Worm (Caenorhabditis elegans) whole organism, young adult: ENCODE measurements around the gene eri-5.

Source experiments
- F10E7.11 ChIP-seq: sonication (generic microtip); optimal IDR thresholded peaks from 2 replicates; lab custom pipeline; 2017; ENCODE audit warnings: mild to moderate bottlenecking, missing genetic modification characterization, moderate library complexity, missing compliant biosample characterization
- F57A8.1 ChIP-seq: fragments of 200-800 bp; sonication (Bioruptor generic); optimal IDR thresholded peaks from 2 replicates; lab custom pipeline; 2018; ENCODE audit warnings: mild to moderate bottlenecking, missing genetic modification characterization, moderate library complexity, missing compliant biosample characterization
- K12H6.12 ChIP-seq: fragments of 200-800 bp; sonication (Bioruptor generic); optimal IDR thresholded peaks from 2 replicates; lab custom pipeline; 2018; ENCODE audit warnings: mild to moderate bottlenecking, missing genetic modification characterization, missing compliant biosample characterization
- Y53F4B.3 ChIP-seq: fragments of 200-800 bp; sonication (Bioruptor generic); IDR thresholded peaks from 2 replicates; pipeline ENCODE4 v1.3.6; 2022; ENCODE audit warnings: missing genetic modification reagents, missing genetic modification characterization, missing compliant biosample characterization
- Y79H2A.3 ChIP-seq: fragments of 200-800 bp; sonication (Bioruptor generic); conservative IDR thresholded peaks from 2 replicates; pipeline ENCODE4 v1.3.6; 2022; ENCODE audit warnings: missing genetic modification reagents, missing genetic modification characterization, missing compliant biosample characterization
- akir-1 ChIP-seq: fragments of 200-800 bp; sonication (Bioruptor generic); optimal IDR thresholded peaks from 2 replicates; lab custom pipeline; 2018; ENCODE audit warnings: mild to moderate bottlenecking, missing genetic modification characterization, moderate library complexity, missing compliant biosample characterization
- ama-1 ChIP-seq, 3 experiments: fragments of 150-350 bp in 1 of 3; sonication (generic microtip) in 2 of 3; optimal IDR thresholded peaks; 2 replicates each; lab custom pipeline; 2014 to 2018; ENCODE audit warnings: missing biosample characterization in 2 of 3, missing genetic modification characterization in 2 of 3, missing genetic modification reagents in 2 of 3
- athp-1 ChIP-seq: sonication (generic microtip); optimal IDR thresholded peaks from 2 replicates; lab custom pipeline; 2017; ENCODE audit warnings: mild to moderate bottlenecking, missing genetic modification characterization, missing compliant biosample characterization
- ccch-3 ChIP-seq: fragments of 200-800 bp; sonication (Bioruptor generic); optimal IDR thresholded peaks from 2 replicates; lab custom pipeline; 2018; ENCODE audit warnings: mild to moderate bottlenecking, missing genetic modification characterization, missing compliant biosample characterization
- cebp-1 ChIP-seq, 2 experiments: fragments of 200-800 bp in 1 of 2; sonication (Bioruptor generic) in 1 of 2; sonication (generic microtip) in 1 of 2; IDR thresholded peaks in 1 of 2; optimal IDR thresholded peaks in 1 of 2; 2 replicates each; pipeline versions ENCODE4 v1.3.6 to Lab custom; 2017 to 2022; ENCODE audit warnings: missing compliant biosample characterization in 2 of 2, missing genetic modification characterization in 2 of 2, mild to moderate bottlenecking in 1 of 2, missing genetic modification reagents in 1 of 2, moderate library complexity in 1 of 2
- ceh-91 ChIP-seq: fragments of 200-800 bp; sonication (Bioruptor generic); IDR thresholded peaks from 2 replicates; pipeline ENCODE4 v1.3.6; 2022; ENCODE audit warnings: missing genetic modification reagents, missing genetic modification characterization, missing compliant biosample characterization
- chd-7 ChIP-seq: sonication (generic microtip); optimal IDR thresholded peaks from 2 replicates; lab custom pipeline; 2016; ENCODE audit warnings: mild to moderate bottlenecking, missing genetic modification characterization, moderate library complexity, missing compliant biosample characterization
- dpff-1 ChIP-seq: sonication (generic microtip); optimal IDR thresholded peaks from 2 replicates; lab custom pipeline; 2017; ENCODE audit warnings: mild to moderate bottlenecking, missing genetic modification characterization, missing compliant biosample characterization
- egrh-3 ChIP-seq: fragments of 200-800 bp; sonication (Bioruptor generic); IDR thresholded peaks from 2 replicates; pipeline ENCODE4 v1.3.6; 2022; ENCODE audit warnings: missing genetic modification reagents, missing genetic modification characterization, missing compliant biosample characterization
- fkh-3 ChIP-seq: sonication (generic microtip); optimal IDR thresholded peaks from 2 replicates; lab custom pipeline; 2016; ENCODE audit warnings: mild to moderate bottlenecking, missing genetic modification characterization, missing compliant biosample characterization
- hlh-12 ChIP-seq: sonication (generic microtip); optimal IDR thresholded peaks from 2 replicates; lab custom pipeline; 2016; ENCODE audit warnings: missing genetic modification characterization, missing compliant biosample characterization
- hmg-1.2 ChIP-seq: fragments of 200-800 bp; sonication (Bioruptor generic); IDR thresholded peaks from 2 replicates; pipeline ENCODE4 v1.3.6; 2022; ENCODE audit warnings: missing genetic modification reagents, missing genetic modification characterization, missing compliant biosample characterization
- let-526 ChIP-seq: fragments of 200-800 bp; sonication (Bioruptor generic); IDR thresholded peaks from 2 replicates; pipeline ENCODE4 v1.3.6; 2022; ENCODE audit warnings: missing genetic modification reagents, missing genetic modification characterization, missing compliant biosample characterization
- let-607 ChIP-seq, 2 experiments: fragments of 200-800 bp in 1 of 2; sonication (Bioruptor generic) in 1 of 2; sonication (generic microtip) in 1 of 2; optimal IDR thresholded peaks; 2 replicates each; lab custom pipeline; 2016 to 2018; ENCODE audit warnings: mild to moderate bottlenecking in 2 of 2, missing compliant biosample characterization in 2 of 2, missing genetic modification characterization in 2 of 2, moderate library complexity in 2 of 2, missing genotype in 1 of 2
- lin-35 ChIP-seq, 3 experiments: fragments of 150-350 bp in 2 of 3; sonication (generic microtip) in 1 of 3; optimal IDR thresholded peaks; 2 replicates each; lab custom pipeline; 2014 to 2018; ENCODE audit warnings: missing biosample characterization in 3 of 3, missing genetic modification characterization in 3 of 3, missing genetic modification reagents in 3 of 3
- madf-8 ChIP-seq: fragments of 200-800 bp; sonication (Bioruptor generic); conservative IDR thresholded peaks from 2 replicates; pipeline ENCODE4 v1.3.6; 2022; ENCODE audit warnings: missing genetic modification reagents, missing genetic modification characterization, missing compliant biosample characterization
- nhr-80 ChIP-seq: sonication (generic microtip); optimal IDR thresholded peaks from 2 replicates; lab custom pipeline; 2016; ENCODE audit warnings: missing genetic modification characterization, missing compliant biosample characterization
- pbrm-1 ChIP-seq: fragments of 200-800 bp; sonication (Bioruptor generic); IDR thresholded peaks from 2 replicates; pipeline ENCODE4 v1.3.6; 2022; ENCODE audit warnings: missing genetic modification reagents, missing genetic modification characterization, missing compliant biosample characterization
- rpc-1 ChIP-seq, 2 experiments: fragments of 150-350 bp in 1 of 2; sonication (generic microtip) in 1 of 2; optimal IDR thresholded peaks; 2 replicates each; lab custom pipeline; 2014 to 2018; ENCODE audit warnings: missing biosample characterization in 1 of 2, missing genetic modification characterization in 1 of 2, missing genetic modification reagents in 1 of 2, missing genotype in 1 of 2
- snpc-1.1 ChIP-seq: sonication (generic microtip); optimal IDR thresholded peaks from 2 replicates; lab custom pipeline; 2017; ENCODE audit warnings: missing genetic modification characterization, mild to moderate bottlenecking, missing compliant biosample characterization, antibody characterized with exemption, moderate library complexity, missing genotype, missing genetic modification reagents; ENCODE audit not compliant: insufficient read depth
- zfh-2 ChIP-seq: fragments of 200-800 bp; sonication (Bioruptor generic); conservative IDR thresholded peaks from 2 replicates; pipeline ENCODE4 v1.3.6; 2022; ENCODE audit warnings: missing genetic modification reagents, missing genetic modification characterization, missing compliant biosample characterization
- zim-3 ChIP-seq: sonication (generic microtip); optimal IDR thresholded peaks from 2 replicates; lab custom pipeline; 2017; ENCODE audit warnings: mild to moderate bottlenecking, missing genetic modification characterization, moderate library complexity, missing compliant biosample characterization
- ztf-26 ChIP-seq: sonication (generic microtip); optimal IDR thresholded peaks from 2 replicates; lab custom pipeline; 2017; ENCODE audit warnings: missing genetic modification characterization, missing compliant biosample characterization

eri-5 gene

ce11 chrIV:2412370-2412962 lies 21.8 kb downstream of the eri-5 start, which contains the start of gene Y38F2AR.12:
Gene Y38F2AR.12, minus strand, starts transcription at chrIV:2412420.
- TF ChIP-seq let-607 (tag; optimal IDR thresholded peaks at IDR 0.05; lab: Kevin White, UChicago) = peak in 1 of 2 experiments; percentile 5
- TF ChIP-seq ztf-26 (tag; lab: Kevin White, UChicago) = no peak
- TF ChIP-seq nhr-80 (tag; lab: Kevin White, UChicago) = peak; percentile 33
- TF ChIP-seq, all 124 proteins: peak for 2

DNA sequence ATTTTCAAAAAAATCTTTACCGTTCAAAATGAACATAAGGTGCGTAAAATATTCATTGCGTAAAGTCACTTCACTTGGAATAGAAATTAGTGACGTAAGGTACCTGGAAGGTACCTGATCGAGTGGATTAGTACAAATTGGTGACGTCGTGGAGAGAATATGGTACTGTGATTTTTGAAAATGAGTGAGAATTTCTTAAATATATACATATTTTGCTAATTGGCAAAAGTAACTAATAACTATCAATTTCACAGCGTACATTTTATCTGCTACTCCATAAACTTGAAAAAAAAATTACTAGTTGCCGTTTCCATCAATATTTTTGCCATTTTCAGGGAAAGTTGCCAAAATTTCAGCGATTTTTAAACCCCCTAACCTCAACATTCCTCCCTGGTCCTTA lies 26.1 kb downstream of the eri-5 start:
- TF ChIP-seq cebp-1 (GFP tag; IDR thresholded peaks at IDR 0.05; lab: Robert Waterston, UW) = no peak
- no peak for TF ChIP-seq cebp-1 (tag; optimal IDR thresholded peaks at IDR 0.05; lab: Kevin White, UChicago)
- no peak for TF ChIP-seq fkh-3 (tag; lab: Kevin White, UChicago)
- TF ChIP-seq ccch-3 (GFP tag; lab: Kevin White, UChicago) = no peak
- TF ChIP-seq F10E7.11 (tag; lab: Kevin White, UChicago) = no peak
- no peak for TF ChIP-seq egrh-3 (GFP tag; lab: Robert Waterston, UW)
- TF ChIP-seq akir-1 (GFP tag; lab: Kevin White, UChicago) = no peak
- no peak for TF ChIP-seq zim-3 (tag; lab: Kevin White, UChicago)
- no peak for TF ChIP-seq rpc-1 (optimal IDR thresholded peaks at IDR 0.05; lab: Kevin White, UChicago)
- no peak for TF ChIP-seq rpc-1 (tag; optimal IDR thresholded peaks at IDR 0.05; lab: Kevin White, UChicago)
- TF ChIP-seq K12H6.12 (tag; lab: Kevin White, UChicago) = no peak
- TF ChIP-seq Y53F4B.3 (GFP tag; lab: Robert Waterston, UW) = no peak
- TF ChIP-seq ama-1 (optimal IDR thresholded peaks at IDR 0.05; lab: Kevin White, UChicago) = no peak
- TF ChIP-seq ama-1 (GFP tag; optimal IDR thresholded peaks at IDR 0.05; lab: Kevin White, UChicago) = no peak
- TF ChIP-seq pbrm-1 = no peak
- TF ChIP-seq dpff-1 (tag; lab: Kevin White, UChicago) = no peak
- TF ChIP-seq, all 124 proteins: peak for 0

- TF ChIP-seq let-526 (GFP tag; lab: Robert Waterston, UW) = no peak
- TF ChIP-seq athp-1 (tag; lab: Kevin White, UChicago) = no peak
- TF ChIP-seq snpc-1.1 (tag; lab: Kevin White, UChicago) = no peak
- TF ChIP-seq lin-35 (GFP tag; optimal IDR thresholded peaks at IDR 0.05; lab: Kevin White, UChicago) = no peak
- TF ChIP-seq chd-7 (tag; lab: Kevin White, UChicago) = no peak
- TF ChIP-seq ceh-91 (GFP tag; lab: Robert Waterston, UW) = no peak
- no peak for TF ChIP-seq hlh-12 (tag; lab: Kevin White, UChicago)
- TF ChIP-seq F57A8.1 (GFP tag; lab: Kevin White, UChicago) = no peak
- TF ChIP-seq Y79H2A.3 (GFP tag; lab: Robert Waterston, UW) = no peak
- no peak for TF ChIP-seq hmg-1.2
- TF ChIP-seq, all 124 proteins: peak for 0
These were observed 42.1 kb downstream of the eri-5 start, which contains the start of gene C45G7.4 for ce11 chrIV:2432693-2433092. Gene C45G7.4, plus strand, starts transcription at chrIV:2432993.

DNA sequence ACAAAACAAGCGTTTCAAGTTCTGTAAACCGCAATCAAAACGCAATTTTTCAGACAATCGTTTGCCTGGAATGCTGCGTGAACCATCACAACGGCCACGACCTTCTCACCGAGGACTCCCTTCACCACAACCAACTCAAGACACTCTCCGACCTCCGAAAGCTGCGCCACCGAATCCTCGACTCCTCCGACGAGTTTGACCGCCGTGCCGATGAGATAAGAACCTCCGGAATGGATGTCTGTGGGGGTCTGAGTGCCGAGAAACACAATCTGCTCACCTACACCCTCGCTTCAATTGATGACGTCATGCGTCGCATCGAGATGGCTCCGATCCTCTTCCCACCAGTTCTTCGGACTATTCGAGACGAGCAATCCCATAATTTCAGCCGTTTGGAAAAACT lies 43.7 kb downstream of the eri-5 start:
- TF ChIP-seq madf-8 (GFP tag; lab: Robert Waterston, UW) (no peak), zfh-2 (GFP tag; lab: Robert Waterston, UW) (peak; percentile 67)
